Worm (Caenorhabditis elegans) whole organism, L4 larva: ENCODE measurements around the gene fbxl-3.

Source experiments
- F10B5.3 ChIP-seq: sonication (generic microtip); optimal IDR thresholded peaks from 2 replicates; lab custom pipeline; 2016; ENCODE audit warnings: mild to moderate bottlenecking, missing genetic modification characterization, missing compliant biosample characterization
- F26F4.8 ChIP-seq: fragments of 200-800 bp; sonication (Bioruptor generic); conservative IDR thresholded peaks from 2 replicates; pipeline ENCODE4 v1.3.6; 2022; ENCODE audit warnings: missing genetic modification characterization, missing compliant biosample characterization
- F44E2.7 ChIP-seq: fragments of 200-800 bp; sonication (Bioruptor generic); IDR thresholded peaks from 2 replicates; pipeline ENCODE4 v2.1.2; 2022; ENCODE audit warnings: missing genetic modification characterization, missing compliant biosample characterization
- F49E8.2 ChIP-seq: sonication (generic microtip); optimal IDR thresholded peaks from 2 replicates; lab custom pipeline; 2016; ENCODE audit warnings: missing compliant biosample characterization, mild to moderate bottlenecking, missing genetic modification characterization, borderline replicate concordance
- R02D3.7 ChIP-seq: fragments of 150-350 bp; sonication (generic microtip); optimal IDR thresholded peaks from 3 replicates; lab custom pipeline; 2014; ENCODE audit warnings: missing biosample characterization, missing genetic modification characterization
- T20F7.1 ChIP-seq: fragments of 200-800 bp; sonication (Bioruptor generic); optimal IDR thresholded peaks from 2 replicates; lab custom pipeline; 2018; ENCODE audit warnings: mild to moderate bottlenecking, missing genetic modification characterization, missing compliant biosample characterization
- T26A8.4 ChIP-seq: fragments of 200-800 bp; sonication (Bioruptor generic); IDR thresholded peaks from 2 replicates; pipeline ENCODE4 v1.3.6; 2022; ENCODE audit warnings: missing genetic modification characterization, missing compliant biosample characterization
- Y48G9A.11 ChIP-seq: fragments of 200-800 bp; sonication (Bioruptor generic); IDR thresholded peaks from 2 replicates; pipeline ENCODE4 v1.3.6; 2022; ENCODE audit warnings: missing genetic modification reagents, missing genetic modification characterization, missing compliant biosample characterization
- Y5F2A.4 ChIP-seq: fragments of 200-800 bp; sonication (Bioruptor generic); optimal IDR thresholded peaks from 2 replicates; lab custom pipeline; 2018; ENCODE audit warnings: mild to moderate bottlenecking, missing genetic modification characterization, missing compliant biosample characterization
- Y75B8A.6 ChIP-seq: fragments of 200-800 bp; sonication (Bioruptor generic); IDR thresholded peaks from 2 replicates; pipeline ENCODE4 v1.3.6; 2022; ENCODE audit warnings: missing genetic modification reagents, missing genetic modification characterization, missing compliant biosample characterization
- ZK337.2 ChIP-seq: fragments of 200-800 bp; sonication (Bioruptor generic); IDR thresholded peaks from 2 replicates; pipeline ENCODE4 v1.3.6; 2022; ENCODE audit warnings: missing genetic modification reagents, missing genetic modification characterization, missing compliant biosample characterization
- arid-1 ChIP-seq: fragments of 200-800 bp; sonication (Bioruptor generic); conservative IDR thresholded peaks from 2 replicates; pipeline ENCODE4 v1.3.6; 2022; ENCODE audit warnings: missing genetic modification reagents, missing genetic modification characterization, missing compliant biosample characterization
- ceh-62 ChIP-seq: sonication (generic microtip); optimal IDR thresholded peaks from 2 replicates; lab custom pipeline; 2017; ENCODE audit warnings: missing biosample characterization, missing genetic modification characterization
- ces-1 ChIP-seq: fragments of 150-350 bp; sonication (generic microtip); optimal IDR thresholded peaks from 4 replicates; lab custom pipeline; 2014; ENCODE audit warnings: missing biosample characterization, missing genetic modification reagents, missing genetic modification characterization
- cey-2 ChIP-seq: sonication (generic microtip); optimal IDR thresholded peaks from 3 replicates; lab custom pipeline; 2017; ENCODE audit warnings: missing genetic modification characterization, mild to moderate bottlenecking, missing compliant biosample characterization, antibody characterized with exemption, borderline replicate concordance; ENCODE audit not compliant: insufficient read depth
- daf-12 ChIP-seq: fragments of 150-350 bp; optimal IDR thresholded peaks from 2 replicates; lab custom pipeline; 2014; ENCODE audit warnings: missing biosample characterization, missing genetic modification reagents, missing genetic modification characterization
- daf-19 ChIP-seq: fragments of 200-800 bp; sonication (Bioruptor generic); conservative IDR thresholded peaks from 2 replicates; pipeline ENCODE4 v1.3.6; 2022; ENCODE audit warnings: missing genetic modification characterization, missing compliant biosample characterization
- dmd-6 ChIP-seq: fragments of 200-800 bp; sonication (Bioruptor generic); IDR thresholded peaks from 2 replicates; pipeline ENCODE4 v1.3.6; 2022; ENCODE audit warnings: missing genetic modification reagents, missing genetic modification characterization, missing compliant biosample characterization
- dmd-8 ChIP-seq: fragments of 200-800 bp; sonication (Bioruptor generic); IDR thresholded peaks from 2 replicates; pipeline ENCODE4 v1.3.6; 2022; ENCODE audit warnings: missing genetic modification characterization, missing compliant biosample characterization
- fkh-10 ChIP-seq: fragments of 150-350 bp; optimal IDR thresholded peaks from 2 replicates; lab custom pipeline; 2014; ENCODE audit warnings: missing biosample characterization, missing genetic modification reagents, missing genetic modification characterization
- hlh-11 ChIP-seq: fragments of 200-800 bp; sonication (Bioruptor generic); optimal IDR thresholded peaks from 2 replicates; lab custom pipeline; 2018; ENCODE audit warnings: mild to moderate bottlenecking, missing genetic modification characterization, missing compliant biosample characterization
- hmg-1.1 ChIP-seq: fragments of 200-800 bp; sonication (Bioruptor generic); IDR thresholded peaks from 2 replicates; pipeline ENCODE4 v1.3.6; 2022; ENCODE audit warnings: missing genetic modification reagents, missing genetic modification characterization, missing compliant biosample characterization
- lim-7 ChIP-seq: fragments of 200-800 bp; sonication (Bioruptor generic); IDR thresholded peaks from 2 replicates; pipeline ENCODE4 v1.3.6; 2022; ENCODE audit warnings: missing genetic modification characterization, missing compliant biosample characterization
- lin-13 ChIP-seq: fragments of 150-350 bp; optimal IDR thresholded peaks from 2 replicates; lab custom pipeline; 2014; ENCODE audit warnings: missing biosample characterization, missing genetic modification reagents, missing genetic modification characterization
- lin-39 ChIP-seq: fragments of 150-350 bp; optimal IDR thresholded peaks from 2 replicates; lab custom pipeline; 2014; ENCODE audit warnings: missing biosample characterization, missing genetic modification reagents, missing genetic modification characterization
- lir-3 ChIP-seq: sonication (generic microtip); optimal IDR thresholded peaks from 2 replicates; lab custom pipeline; 2016; ENCODE audit warnings: mild to moderate bottlenecking, missing genetic modification characterization, missing compliant biosample characterization
- mdl-1 ChIP-seq, 2 experiments: fragments of 150-350 bp in 1 of 2; sonication (generic microtip) in 1 of 2; optimal IDR thresholded peaks; 2 replicates each; lab custom pipeline; 2014 to 2017; ENCODE audit warnings: missing biosample characterization in 2 of 2, missing genetic modification characterization in 2 of 2
- mxl-3 ChIP-seq: fragments of 200-800 bp; sonication (Bioruptor generic); optimal IDR thresholded peaks from 2 replicates; lab custom pipeline; 2018; ENCODE audit warnings: mild to moderate bottlenecking, missing genetic modification characterization, missing compliant biosample characterization
- nhr-237 ChIP-seq: sonication (generic microtip); optimal IDR thresholded peaks from 2 replicates; lab custom pipeline; 2017; ENCODE audit warnings: missing biosample characterization, missing genetic modification characterization
- nhr-42 ChIP-seq: fragments of 200-800 bp; sonication (Bioruptor generic); IDR thresholded peaks from 2 replicates; pipeline ENCODE4 v1.3.6; 2022; ENCODE audit warnings: missing genetic modification characterization, missing compliant biosample characterization
- nhr-76 ChIP-seq: fragments of 150-350 bp; optimal IDR thresholded peaks from 2 replicates; lab custom pipeline; 2014; ENCODE audit warnings: missing biosample characterization, missing genetic modification characterization
- pha-4 ChIP-seq, 2 experiments: fragments of 150-350 bp in 1 of 2; fragments of 200-800 bp in 1 of 2; sonication (Bioruptor generic) in 1 of 2; IDR thresholded peaks in 1 of 2; optimal IDR thresholded peaks in 1 of 2; 2 replicates each; pipeline versions ENCODE4 v1.3.6 to Lab custom; 2014 to 2022; ENCODE audit warnings: missing genetic modification characterization in 2 of 2, missing genetic modification reagents in 2 of 2, missing biosample characterization in 1 of 2, missing compliant biosample characterization in 1 of 2
- saeg-2 ChIP-seq: fragments of 200-800 bp; sonication (Bioruptor generic); IDR thresholded peaks from 2 replicates; pipeline ENCODE4 v1.3.6; 2022; ENCODE audit warnings: missing genetic modification reagents, missing genetic modification characterization, missing compliant biosample characterization
- snpc-1.2 ChIP-seq: fragments of 200-800 bp; sonication (Bioruptor generic); IDR thresholded peaks from 2 replicates; pipeline ENCODE4 v1.3.6; 2022; ENCODE audit warnings: missing genetic modification reagents, missing genetic modification characterization, missing compliant biosample characterization
- spr-1 ChIP-seq: sonication (generic microtip); optimal IDR thresholded peaks from 2 replicates; lab custom pipeline; 2016; ENCODE audit warnings: mild to moderate bottlenecking, missing genetic modification characterization, missing compliant biosample characterization
- tag-97 ChIP-seq: fragments of 200-800 bp; sonication (Bioruptor generic); IDR thresholded peaks from 2 replicates; pipeline ENCODE4 v1.3.6; 2022; ENCODE audit warnings: missing genetic modification characterization, missing compliant biosample characterization
- tra-1 ChIP-seq: fragments of 200-800 bp; sonication (Bioruptor generic); IDR thresholded peaks from 2 replicates; pipeline ENCODE4 v1.3.6; 2022; ENCODE audit warnings: missing genetic modification reagents, missing genetic modification characterization, missing compliant biosample characterization
- unc-130 ChIP-seq: sonication (generic microtip); optimal IDR thresholded peaks from 2 replicates; lab custom pipeline; 2016; ENCODE audit warnings: missing genetic modification reagents, missing genetic modification characterization, missing compliant biosample characterization
- unc-39 ChIP-seq: sonication (generic microtip); optimal IDR thresholded peaks from 2 replicates; lab custom pipeline; 2017; ENCODE audit warnings: missing biosample characterization, missing genetic modification characterization
- zfp-2 ChIP-seq: sonication (generic microtip); optimal IDR thresholded peaks from 2 replicates; lab custom pipeline; 2016; ENCODE audit warnings: mild to moderate bottlenecking, missing genetic modification characterization, missing compliant biosample characterization

Gene fbxl-3

ce11 chrII:5353642-5354041, 45.1 kb downstream of the fbxl-3 start (continued):
- no peak for TF ChIP-seq lin-39 (tag; lab: Kevin White, UChicago)
- peak; percentile 86; the same call in 1 of the 2 replicates for TF ChIP-seq F44E2.7 (GFP tag; lab: Robert Waterston, UW)
- TF ChIP-seq nhr-76 (tag; lab: Kevin White, UChicago), result no peak
- peak; percentile 78 for TF ChIP-seq tra-1
- no peak for TF ChIP-seq hmg-1.1 (GFP tag; lab: Robert Waterston, UW)
- peak; percentile 93 for TF ChIP-seq Y75B8A.6 (GFP tag; lab: Robert Waterston, UW)
- peak; percentile 24 for TF ChIP-seq F49E8.2 (tag; lab: Kevin White, UChicago)
- peak; percentile 20 for TF ChIP-seq F10B5.3 (tag; lab: Kevin White, UChicago)
- peak; percentile 89 for TF ChIP-seq T26A8.4
- 0 out of 2 replicates have a peak, but pooled peaks have one; percentile 27 for TF ChIP-seq dmd-6
- peak; percentile 83 for TF ChIP-seq snpc-1.2 (GFP tag; lab: Robert Waterston, UW)
- TF ChIP-seq spr-1 (tag; lab: Kevin White, UChicago), result peak; percentile 54
- TF ChIP-seq cey-2 (tag; lab: Kevin White, UChicago), result no peak
- no peak for TF ChIP-seq ces-1 (GFP tag; lab: Kevin White, UChicago)
- TF ChIP-seq Y48G9A.11 (GFP tag; lab: Robert Waterston, UW), result peak; percentile 60; the same call in 1 of the 2 replicates
- peak; percentile 98 for TF ChIP-seq lim-7 (GFP tag; lab: Robert Waterston, UW)
- peak; percentile 33 for TF ChIP-seq unc-130 (GFP tag; lab: Kevin White, UChicago)
- peak; percentile 96 for TF ChIP-seq arid-1 (GFP tag; lab: Robert Waterston, UW)
- no peak for TF ChIP-seq zfp-2 (tag; lab: Kevin White, UChicago)
- no peak for TF ChIP-seq daf-12 (tag; lab: Kevin White, UChicago)
- TF ChIP-seq lin-13 (GFP tag; lab: Kevin White, UChicago), result no peak
- no peak for TF ChIP-seq unc-39 (tag; lab: Kevin White, UChicago)
- TF ChIP-seq dmd-8, result peak; percentile 97
- no peak for TF ChIP-seq fkh-10 (GFP tag; lab: Kevin White, UChicago)
- no peak for TF ChIP-seq R02D3.7 (tag; lab: Kevin White, UChicago)
- peak; percentile 89 for TF ChIP-seq F26F4.8 (GFP tag; lab: Robert Waterston, UW)
- TF ChIP-seq mxl-3 (GFP tag; lab: Kevin White, UChicago), result no peak
- peak; percentile 86 for TF ChIP-seq daf-19 (GFP tag; lab: Robert Waterston, UW)
- peak; percentile 86 for TF ChIP-seq Y5F2A.4 (GFP tag; lab: Kevin White, UChicago)
- TF ChIP-seq T20F7.1, result no peak
- peak; percentile 88 for TF ChIP-seq pha-4 (GFP tag; IDR thresholded peaks at IDR 0.05; lab: Robert Waterston, UW)
- TF ChIP-seq pha-4 (tag; optimal IDR thresholded peaks at IDR 0.05; lab: Kevin White, UChicago), result no peak
- peak; percentile 16 for TF ChIP-seq lir-3 (tag; lab: Kevin White, UChicago)
- no peak for TF ChIP-seq tag-97 (GFP tag; lab: Robert Waterston, UW)
- peak; percentile 69; the same call in 1 of the 2 replicates for TF ChIP-seq nhr-42 (GFP tag; lab: Robert Waterston, UW)

- no peak for TF ChIP-seq nhr-237
- TF ChIP-seq ceh-62 (tag; lab: Kevin White, UChicago), result no peak
- TF ChIP-seq ZK337.2 (GFP tag; lab: Robert Waterston, UW), result no peak
- TF ChIP-seq saeg-2 (GFP tag; lab: Robert Waterston, UW), result no peak
- no peak for TF ChIP-seq unc-39 (tag; lab: Kevin White, UChicago)
- no peak for TF ChIP-seq T26A8.4
- TF ChIP-seq hlh-11 (tag; lab: Kevin White, UChicago), result no peak
- no peak for TF ChIP-seq mdl-1 (tag; optimal IDR thresholded peaks at IDR 0.05; lab: Kevin White, UChicago)
Measured at ce11 chrII:5351799-5352198, 46.9 kb downstream of the fbxl-3 start, which contains the start of gene F09E5.7. F09E5.7 (plus strand) TSS chrII:5352099.
